Fruit fly (Drosophila melanogaster): ENCODE results near the gene CG8607.

The CG8607 gene

DNA sequence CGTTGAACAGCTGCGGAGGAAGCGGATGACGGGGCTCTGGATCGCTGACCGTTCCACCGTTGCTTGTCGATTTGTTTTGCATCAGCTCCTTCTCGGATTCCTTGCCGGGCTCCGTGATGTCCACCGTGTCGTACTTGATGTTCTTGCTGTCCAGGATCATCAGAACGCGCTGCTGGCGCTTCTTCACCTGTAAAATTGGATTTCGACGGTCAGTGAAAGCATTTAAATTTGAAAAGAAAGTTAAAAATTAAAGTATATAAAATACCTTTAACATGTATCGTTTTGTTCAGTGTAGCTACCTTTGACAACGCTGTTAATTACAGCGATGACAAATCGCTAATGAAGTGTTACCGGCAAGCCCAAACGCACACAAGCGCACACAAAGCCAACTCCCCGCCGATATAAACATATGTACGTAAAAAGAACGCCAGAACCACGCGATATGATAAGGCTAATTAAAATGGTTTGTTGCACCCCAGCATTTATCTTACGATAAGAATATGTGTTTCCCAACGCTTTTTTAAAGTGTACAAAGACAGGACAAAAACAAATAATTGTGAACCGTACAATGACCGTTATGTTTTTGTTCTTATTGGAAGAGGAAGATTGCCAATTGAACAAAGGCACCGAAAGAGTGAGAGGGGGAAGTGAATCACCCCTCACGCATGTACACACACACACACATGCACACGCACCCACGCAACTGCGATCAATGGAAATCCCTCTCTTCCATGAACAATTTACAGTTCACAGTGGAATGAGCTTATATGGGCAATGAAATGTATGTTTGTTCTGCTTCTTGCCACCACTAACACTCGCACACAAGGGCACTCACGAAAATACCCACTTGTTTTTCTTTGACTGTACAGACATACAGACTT, 48.2 kb downstream of the CG8607 start (continued):
- TF ChIP-seq CG1024 (GFP tag; IDR thresholded peaks at IDR 0.05) (no peak), kah (GFP tag; optimal IDR thresholded peaks at IDR 0.05) (peak; percentile 98), CG8388 (GFP tag; optimal IDR thresholded peaks at IDR 0.05) (no peak), HHEX (GFP tag; optimal IDR thresholded peaks at IDR 0.05) (peak; percentile 57), Dref (GFP tag; IDR thresholded peaks at IDR 0.05) (no peak), CG8359 (GFP tag; optimal IDR thresholded peaks at IDR 0.05; ENCODE audit: borderline replicate concordance) (peak; percentile 12), CG4617 (GFP tag; optimal IDR thresholded peaks at IDR 0.05; ENCODE audit: borderline replicate concordance) (no peak), vvl (GFP tag; IDR thresholded peaks at IDR 0.05) (peak; percentile 49), pfk (GFP tag; optimal IDR thresholded peaks at IDR 0.05) (no peak), CG32772 (GFP tag; IDR thresholded peaks at IDR 0.05) (no peak), CG31441 (GFP tag; IDR thresholded peaks at IDR 0.05) (peak; percentile 42), rib (GFP tag; IDR thresholded peaks at IDR 0.05) (peak; percentile 67), bowl (GFP tag; IDR thresholded peaks at IDR 0.05) (no peak), ato (GFP tag; IDR thresholded peaks at IDR 0.05; ENCODE audit: partially characterized antibody) (0 out of 2 replicates have a peak, but pooled peaks have one; percentile 32), sob (GFP tag; IDR thresholded peaks at IDR 0.05) (0 out of 2 replicates have a peak, but pooled peaks have one; percentile 38), CG2129 (GFP tag; IDR thresholded peaks at IDR 0.05; ENCODE audit: partially characterized antibody) (no peak), Eip74EF (GFP tag; optimal IDR thresholded peaks at IDR 0.05) (no peak), CG7987 (GFP tag; optimal IDR thresholded peaks at IDR 0.05) (no peak), tgo (GFP tag; IDR thresholded peaks at IDR 0.05) (no peak; the same call in 2 of the 3 replicates), sens-2 (GFP tag; IDR thresholded peaks at IDR 0.05) (0 out of 2 replicates have a peak, but pooled peaks have one; percentile 17), Optix (GFP tag; IDR thresholded peaks at IDR 0.05) (0 out of 3 replicates have a peak, but pooled peaks have one; percentile 22), CG13424 (tag; optimal IDR thresholded peaks at IDR 0.05) (peak; percentile 1), eyg (GFP tag; optimal IDR thresholded peaks at IDR 0.05) (no peak), lov (optimal IDR thresholded peaks at IDR 0.05) (no peak), lov (GFP tag; IDR thresholded peaks at IDR 0.05) (0 out of 3 replicates have a peak, but pooled peaks have one; percentile 29), CG7928 (GFP tag; optimal IDR thresholded peaks at IDR 0.05) (no peak), Antp (GFP tag; optimal IDR thresholded peaks at IDR 0.05) (no peak), MESR4 (GFP tag; optimal IDR thresholded peaks at IDR 0.05) (peak; percentile 1), p53 (GFP tag; optimal IDR thresholded peaks at IDR 0.05) (no peak), Sox102F (GFP tag; optimal IDR thresholded peaks at IDR 0.05) (no peak), CG17385 (GFP tag; optimal IDR thresholded peaks at IDR 0.05) (peak; percentile 94), Dad (GFP tag; optimal IDR thresholded peaks at IDR 0.05) (no peak), luna (GFP tag; optimal IDR thresholded peaks at IDR 0.05) (no peak), Dek (tag; optimal IDR thresholded peaks at IDR 0.05) (peak; percentile 5), Asciz (GFP tag; optimal IDR thresholded peaks at IDR 0.05) (peak; percentile 20), Opbp (GFP tag; IDR thresholded peaks at IDR 0.05; ENCODE audit: partially characterized antibody) (no peak), chn (GFP tag; optimal IDR thresholded peaks at IDR 0.05) (no peak), mam (GFP tag; optimal IDR thresholded peaks at IDR 0.05) (no peak), croc (GFP tag; conservative IDR thresholded peaks at IDR 0.05) (no peak), CG11723 (GFP tag; optimal IDR thresholded peaks at IDR 0.05) (no peak), odd (GFP tag; optimal IDR thresholded peaks at IDR 0.05) (no peak), fd96Cb (tag; optimal IDR thresholded peaks at IDR 0.05) (peak; percentile 29), Sox100B (GFP tag; optimal IDR thresholded peaks at IDR 0.05) (peak; percentile 48), h (optimal IDR thresholded peaks at IDR 0.05) (no peak), Tbp (GFP tag; optimal IDR thresholded peaks at IDR 0.05) (no peak), ci (GFP tag; IDR thresholded peaks at IDR 0.05) (peak; percentile 80; the same call in 2 of the 3 replicates), GATAe (GFP tag; conservative IDR thresholded peaks at IDR 0.05) (0 out of 2 replicates have a peak, but pooled peaks have one; percentile 31), CG10543 (GFP tag; optimal IDR thresholded peaks at IDR 0.05) (peak; percentile 27)
